ENCODE assay signal across 3 fruit fly cellular contexts in genomic region chr3L:6462199-6462598, dm6.
A peak's percentile ranks its signal among the peaks of the same experiment; 100 is the strongest.
TF ChIP-seq lines count a peak whose summit lies in the region.

No protein-coding gene starts in this region.

TF ChIP-seq in whole organism, prepupa, 60 proteins besides CTCF, POLR2A, EP300 and RAD21 (continues in another document):
- no peak for TF ChIP-seq topi (GFP tag; optimal IDR thresholded peaks at IDR 0.05; lab: Kevin White, UChicago)
- TF ChIP-seq CG32006 (GFP tag; optimal IDR thresholded peaks at IDR 0.05; lab: Kevin White, UChicago), result peak; percentile 47
- TF ChIP-seq CG15336 (GFP tag; IDR thresholded peaks at IDR 0.05; lab: Robert Waterston, UW), result peak; percentile 58
- no peak for TF ChIP-seq CG11762 (GFP tag; optimal IDR thresholded peaks at IDR 0.05; lab: Kevin White, UChicago; ENCODE audit: insufficient read depth)
- TF ChIP-seq eg (GFP tag; IDR thresholded peaks at IDR 0.05; lab: Robert Waterston, UW), result 0 out of 3 replicates have a peak, but pooled peaks have one; percentile 14
- TF ChIP-seq cyc (GFP tag; optimal IDR thresholded peaks at IDR 0.05; lab: Kevin White, UChicago), result no peak
- peak; percentile 27 for TF ChIP-seq Hr4 (GFP tag; optimal IDR thresholded peaks at IDR 0.05; lab: Kevin White, UChicago)
- no peak for TF ChIP-seq CG10669 (GFP tag; optimal IDR thresholded peaks at IDR 0.05; lab: Kevin White, UChicago)
- no peak for TF ChIP-seq Hr39 (GFP tag; optimal IDR thresholded peaks at IDR 0.05; lab: Kevin White, UChicago)
- no peak for TF ChIP-seq CG3919 (GFP tag; optimal IDR thresholded peaks at IDR 0.05; lab: Kevin White, UChicago)
- TF ChIP-seq CG6854 (GFP tag; optimal IDR thresholded peaks at IDR 0.05; lab: Kevin White, UChicago), result no peak
- no peak for TF ChIP-seq CG8319 (GFP tag; optimal IDR thresholded peaks at IDR 0.05; lab: Kevin White, UChicago)
- TF ChIP-seq fkh (GFP tag; optimal IDR thresholded peaks at IDR 0.05; lab: Kevin White, UChicago), result no peak
- no peak for TF ChIP-seq spab (GFP tag; optimal IDR thresholded peaks at IDR 0.05; lab: Kevin White, UChicago)
- no peak for TF ChIP-seq Gug (GFP tag; IDR thresholded peaks at IDR 0.05; lab: Robert Waterston, UW)
- no peak for TF ChIP-seq CG3032 (tag; optimal IDR thresholded peaks at IDR 0.05; lab: Kevin White, UChicago)
- TF ChIP-seq Sox15 (GFP tag; optimal IDR thresholded peaks at IDR 0.05; lab: Kevin White, UChicago), result no peak
- TF ChIP-seq Blimp-1 (GFP tag; optimal IDR thresholded peaks at IDR 0.05; lab: Kevin White, UChicago), result no peak
- TF ChIP-seq CG16779 (tag; optimal IDR thresholded peaks at IDR 0.05; lab: Kevin White, UChicago), result no peak
- TF ChIP-seq Lpt (GFP tag; optimal IDR thresholded peaks at IDR 0.05; lab: Kevin White, UChicago), result no peak
- no peak for TF ChIP-seq Ets21C (GFP tag; optimal IDR thresholded peaks at IDR 0.05; lab: Kevin White, UChicago)
- TF ChIP-seq fd85E (GFP tag; optimal IDR thresholded peaks at IDR 0.05; lab: Kevin White, UChicago), result no peak
- TF ChIP-seq CG8632 (GFP tag; optimal IDR thresholded peaks at IDR 0.05; lab: Kevin White, UChicago), result no peak
- no peak for TF ChIP-seq CG6276 (GFP tag; optimal IDR thresholded peaks at IDR 0.05; lab: Kevin White, UChicago)
- TF ChIP-seq CG11294 (GFP tag; IDR thresholded peaks at IDR 0.05; lab: Robert Waterston, UW), result no peak
- peak; percentile 66 for TF ChIP-seq svp (GFP tag; lab: Kevin White, UChicago)
- TF ChIP-seq dac (GFP tag; optimal IDR thresholded peaks at IDR 0.05; lab: Kevin White, UChicago), result no peak
- TF ChIP-seq acj6 (GFP tag; optimal IDR thresholded peaks at IDR 0.05; lab: Kevin White, UChicago), result no peak
- no peak for TF ChIP-seq CG34406 (GFP tag; optimal IDR thresholded peaks at IDR 0.05; lab: Kevin White, UChicago)
- TF ChIP-seq pdm3 (GFP tag; optimal IDR thresholded peaks at IDR 0.05; lab: Kevin White, UChicago), result no peak
- no peak for TF ChIP-seq Eip93F (GFP tag; optimal IDR thresholded peaks at IDR 0.05; lab: Kevin White, UChicago)
- TF ChIP-seq CG11902 (GFP tag; optimal IDR thresholded peaks at IDR 0.05; lab: Kevin White, UChicago), result no peak

TF ChIP-seq in whole organism, pupa, 21 proteins besides CTCF, POLR2A, EP300 and RAD21:
- TF ChIP-seq CG9948 (tag; optimal IDR thresholded peaks at IDR 0.05; lab: Kevin White, UChicago) (peak; percentile 8), CG34367 (tag; optimal IDR thresholded peaks at IDR 0.05; lab: Kevin White, UChicago) (no peak)

TF ChIP-seq in whole organism, wandering third instar larva, 38 proteins besides CTCF, POLR2A, EP300 and RAD21:
- TF ChIP-seq Sp1 (GFP tag; optimal IDR thresholded peaks at IDR 0.05; lab: Kevin White, UChicago), result peak; percentile 10
- peak in 1 of 2 experiments; percentile 10 for TF ChIP-seq foxo (GFP tag; optimal IDR thresholded peaks at IDR 0.05; lab: Kevin White, UChicago)
- no peak for TF ChIP-seq psq (GFP tag; optimal IDR thresholded peaks at IDR 0.05; lab: Kevin White, UChicago)
- TF ChIP-seq Jra (GFP tag; optimal IDR thresholded peaks at IDR 0.05; lab: Kevin White, UChicago), result no peak
- TF ChIP-seq Rel (GFP tag; optimal IDR thresholded peaks at IDR 0.05; lab: Kevin White, UChicago), result no peak
- TF ChIP-seq Rel (tag; optimal IDR thresholded peaks at IDR 0.05; lab: Kevin White, UChicago), result peak; percentile 3
